Worm (Caenorhabditis elegans): Measurements from ENCODE around the gene srg-23.

DNA sequence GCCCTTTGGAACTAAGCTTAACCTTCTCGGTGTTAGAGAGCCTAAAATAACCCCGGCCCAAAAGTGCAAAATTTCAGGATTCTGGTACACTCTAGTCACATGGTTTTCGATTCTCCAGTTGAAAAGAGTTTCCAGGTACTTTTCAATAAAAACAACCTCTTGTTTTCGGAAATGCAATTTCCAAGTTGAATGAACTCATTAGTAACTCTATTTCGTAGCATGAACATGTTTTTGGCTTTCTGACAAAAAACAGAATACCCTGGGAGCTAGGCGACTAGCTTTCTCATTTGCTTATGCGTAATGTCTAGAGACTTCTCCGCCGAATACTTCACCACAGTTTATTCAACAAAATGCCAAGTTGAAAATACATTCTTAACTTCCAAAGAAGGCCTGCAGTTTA lies 27.2 kb upstream of the srg-23 start, which contains the start of gene srh-71:
- no peak for TF ChIP-seq ztf-11 (tag; optimal IDR thresholded peaks at IDR 0.05)
- no peak for TF ChIP-seq snpc-4 (tag; optimal IDR thresholded peaks at IDR 0.05)
